Worm (Caenorhabditis elegans) whole organism, L1 larva: Measurements from ENCODE around the gene fipr-11.

ENCODE experiments used
- C16A3.4 ChIP-seq: fragments of 150-350 bp; optimal IDR thresholded peaks from 2 replicates; lab custom pipeline; 2014; ENCODE audit warnings: missing biosample characterization, missing genetic modification characterization
- aha-1 ChIP-seq: fragments of 150-350 bp; optimal IDR thresholded peaks from 2 replicates; lab custom pipeline; 2014; ENCODE audit warnings: missing biosample characterization, missing genetic modification characterization
- alr-1 ChIP-seq: fragments of 200-800 bp; sonication (Bioruptor generic); optimal IDR thresholded peaks from 2 replicates; lab custom pipeline; 2018; ENCODE audit warnings: borderline replicate concordance, mild to moderate bottlenecking, missing genetic modification characterization, missing compliant biosample characterization
- aly-2 ChIP-seq: fragments of 150-350 bp; optimal IDR thresholded peaks from 2 replicates; lab custom pipeline; 2014; ENCODE audit warnings: missing biosample characterization, missing genetic modification characterization
- ama-1 ChIP-seq: fragments of 150-350 bp; optimal IDR thresholded peaks from 2 replicates; lab custom pipeline; 2014
- blmp-1 ChIP-seq: fragments of 150-350 bp; optimal IDR thresholded peaks from 2 replicates; lab custom pipeline; 2014; ENCODE audit warnings: missing biosample characterization, missing genetic modification characterization
- ceh-8 ChIP-seq: fragments of 200-800 bp; sonication (Bioruptor generic); optimal IDR thresholded peaks from 2 replicates; lab custom pipeline; 2018; ENCODE audit warnings: mild to moderate bottlenecking, missing genetic modification characterization, moderate library complexity, missing compliant biosample characterization
- ceh-82 ChIP-seq, 3 experiments: fragments of 150-350 bp in 1 of 3; sonication (generic microtip) in 2 of 3; optimal IDR thresholded peaks; 2 replicates each; lab custom pipeline; 2014 to 2017; ENCODE audit warnings: missing biosample characterization in 3 of 3, missing genetic modification characterization in 3 of 3
- ceh-88 ChIP-seq: fragments of 200-800 bp; sonication (Bioruptor generic); IDR thresholded peaks from 2 replicates; pipeline ENCODE4 v1.3.6; 2022; ENCODE audit warnings: missing genetic modification characterization, missing compliant biosample characterization
- efl-1 ChIP-seq, 4 experiments: fragments of 150-350 bp; optimal IDR thresholded peaks in 3 of 4; peaks in 1 of 4; 1 replicate in 1 of 4; 2 replicates in 3 of 4; lab custom pipeline; 2014; ENCODE audit warnings: missing biosample characterization in 2 of 4, missing genetic modification characterization in 2 of 4, missing genetic modification reagents in 2 of 4
- efl-3 ChIP-seq: fragments of 200-800 bp; sonication (Bioruptor generic); optimal IDR thresholded peaks from 2 replicates; lab custom pipeline; 2018; ENCODE audit warnings: mild to moderate bottlenecking, missing genetic modification characterization, missing compliant biosample characterization
- egl-13 ChIP-seq: sonication (generic microtip); optimal IDR thresholded peaks from 2 replicates; lab custom pipeline; 2016; ENCODE audit warnings: missing genotype, missing genetic modification reagents, missing genetic modification characterization, missing compliant biosample characterization
- elt-2 ChIP-seq: sonication (generic microtip); optimal IDR thresholded peaks from 2 replicates; lab custom pipeline; 2016; ENCODE audit warnings: missing genetic modification characterization, mild to moderate bottlenecking, inconsistent platforms, missing compliant biosample characterization, missing genetic modification reagents
- elt-3 ChIP-seq, 6 experiments: fragments of 150-350 bp in 1 of 6; sonication (generic microtip); optimal IDR thresholded peaks; 2 replicates each; lab custom pipeline; 2017 to 2018; ENCODE audit warnings: missing biosample characterization in 6 of 6, missing genetic modification characterization in 6 of 6, inconsistent platforms in 1 of 6
- fkh-10 ChIP-seq: sonication (generic microtip); optimal IDR thresholded peaks from 2 replicates; lab custom pipeline; 2017; ENCODE audit warnings: missing biosample characterization, missing genetic modification reagents, missing genetic modification characterization
- grh-1 ChIP-seq: fragments of 200-800 bp; sonication (Bioruptor generic); IDR thresholded peaks from 2 replicates; pipeline ENCODE4 v1.3.6; 2022; ENCODE audit warnings: missing genetic modification reagents, missing genetic modification characterization, missing compliant biosample characterization
- hpl-2 ChIP-seq: fragments of 150-350 bp; optimal IDR thresholded peaks from 2 replicates; lab custom pipeline; 2014; ENCODE audit warnings: missing biosample characterization, missing genetic modification reagents, missing genetic modification characterization
- lin-14 ChIP-seq: fragments of 200-800 bp; sonication (Bioruptor generic); optimal IDR thresholded peaks from 2 replicates; lab custom pipeline; 2018; ENCODE audit warnings: mild to moderate bottlenecking, missing genetic modification characterization, moderate library complexity, missing compliant biosample characterization
- lin-35 ChIP-seq, 2 experiments: fragments of 150-350 bp; optimal IDR thresholded peaks; 2 replicates each; lab custom pipeline; 2014; ENCODE audit warnings: missing biosample characterization in 2 of 2, missing genetic modification characterization in 2 of 2, missing genetic modification reagents in 2 of 2
- mdl-1 ChIP-seq, 2 experiments: fragments of 150-350 bp; optimal IDR thresholded peaks; 2 replicates each; lab custom pipeline; 2014 to 2017; ENCODE audit warnings: missing biosample characterization in 2 of 2, missing genetic modification characterization in 2 of 2, inconsistent platforms in 1 of 2
- mep-1 ChIP-seq: fragments of 150-350 bp; optimal IDR thresholded peaks from 2 replicates; lab custom pipeline; 2014; ENCODE audit warnings: missing biosample characterization, missing genetic modification characterization
- nhr-19 ChIP-seq: fragments of 200-800 bp; sonication (Bioruptor generic); conservative IDR thresholded peaks from 2 replicates; pipeline ENCODE4 v1.3.6; 2022; ENCODE audit warnings: missing genetic modification characterization, missing compliant biosample characterization
- nhr-20 ChIP-seq: sonication (generic microtip); optimal IDR thresholded peaks from 2 replicates; lab custom pipeline; 2016; ENCODE audit warnings: mild to moderate bottlenecking, missing genetic modification characterization, missing compliant biosample characterization
- nhr-237 ChIP-seq: fragments of 150-350 bp; optimal IDR thresholded peaks from 2 replicates; lab custom pipeline; 2014; ENCODE audit warnings: missing biosample characterization, missing genetic modification characterization
- nhr-71 ChIP-seq: sonication (generic microtip); optimal IDR thresholded peaks from 2 replicates; lab custom pipeline; 2016; ENCODE audit warnings: mild to moderate bottlenecking, missing genetic modification characterization, moderate library complexity, missing compliant biosample characterization
- nhr-76 ChIP-seq: sonication (generic microtip); optimal IDR thresholded peaks from 2 replicates; lab custom pipeline; 2017; ENCODE audit warnings: missing biosample characterization, missing genetic modification characterization
- nhr-84 ChIP-seq: sonication (generic microtip); optimal IDR thresholded peaks from 2 replicates; lab custom pipeline; 2017; ENCODE audit warnings: missing biosample characterization, missing genetic modification characterization
- nhr-85 ChIP-seq: sonication (generic microtip); peaks from one replicate; lab custom pipeline; 2016; ENCODE audit warnings: missing genetic modification characterization, inconsistent platforms, missing compliant biosample characterization
- nhr-90 ChIP-seq: sonication (generic microtip); optimal IDR thresholded peaks from 2 replicates; lab custom pipeline; 2016; ENCODE audit warnings: mild to moderate bottlenecking, missing genetic modification characterization, missing compliant biosample characterization; ENCODE audit not compliant: poor library complexity
- pax-3 ChIP-seq: fragments of 200-800 bp; sonication (Bioruptor generic); optimal IDR thresholded peaks from 2 replicates; lab custom pipeline; 2018; ENCODE audit warnings: mild to moderate bottlenecking, missing genetic modification characterization, moderate library complexity, missing compliant biosample characterization
- skn-1 ChIP-seq: fragments of 150-350 bp; optimal IDR thresholded peaks from 2 replicates; lab custom pipeline; 2014; ENCODE audit warnings: missing biosample characterization, missing genetic modification characterization
- snu-23 ChIP-seq: sonication (generic microtip); optimal IDR thresholded peaks from 2 replicates; lab custom pipeline; 2016; ENCODE audit warnings: missing genetic modification characterization, missing compliant biosample characterization
- sup-37 ChIP-seq: fragments of 200-800 bp; sonication (Bioruptor generic); optimal IDR thresholded peaks from 2 replicates; lab custom pipeline; 2018; ENCODE audit warnings: mild to moderate bottlenecking, missing genetic modification characterization, missing compliant biosample characterization
- swsn-7 ChIP-seq: sonication (generic microtip); optimal IDR thresholded peaks from 2 replicates; lab custom pipeline; 2016; ENCODE audit warnings: missing genetic modification characterization, missing compliant biosample characterization
- tbx-2 ChIP-seq: sonication (generic microtip); optimal IDR thresholded peaks from 2 replicates; lab custom pipeline; 2016; ENCODE audit warnings: missing genetic modification characterization, missing compliant biosample characterization
- unc-30 ChIP-seq: sonication (generic microtip); optimal IDR thresholded peaks from 2 replicates; lab custom pipeline; 2017; ENCODE audit warnings: missing biosample characterization, missing genetic modification characterization
- unc-86 ChIP-seq: sonication (generic microtip); optimal IDR thresholded peaks from 2 replicates; lab custom pipeline; 2016; ENCODE audit warnings: missing genetic modification characterization, missing compliant biosample characterization
- xbp-1 ChIP-seq: sonication (generic microtip); optimal IDR thresholded peaks from 2 replicates; lab custom pipeline; 2016; ENCODE audit warnings: missing genetic modification characterization, missing compliant biosample characterization
- zag-1 ChIP-seq: fragments of 150-350 bp; optimal IDR thresholded peaks from 2 replicates; lab custom pipeline; 2014; ENCODE audit warnings: missing biosample characterization, missing genetic modification characterization
- ztf-11 ChIP-seq, 2 experiments: sonication (generic microtip); optimal IDR thresholded peaks; 2 replicates each; lab custom pipeline; 2016 to 2017; ENCODE audit warnings: missing genetic modification characterization in 2 of 2, missing biosample characterization in 1 of 2, missing compliant biosample characterization in 1 of 2

fipr-11 gene

DNA sequence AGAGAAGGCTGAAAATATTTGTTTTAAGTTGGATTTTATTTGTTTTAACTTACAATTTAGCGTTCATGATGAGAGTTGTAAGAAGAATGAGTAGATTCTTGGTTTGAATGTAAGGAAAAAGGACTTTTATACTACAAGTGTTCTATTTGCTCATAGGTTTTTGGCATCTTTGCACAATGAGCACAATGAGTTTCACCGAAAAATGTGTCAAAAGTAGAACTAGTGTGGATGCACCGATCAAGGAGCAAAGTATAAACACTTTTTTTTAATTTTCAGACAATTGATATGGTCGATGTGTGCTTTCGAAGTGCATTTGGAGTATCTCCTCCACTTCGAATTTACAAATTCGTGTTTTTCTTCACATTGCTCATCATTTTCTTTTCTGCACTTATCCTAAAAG lies at the start of gene fipr-11:
fipr-11 (minus strand) TSS at position 101 of the 400 bp plus-strand sequence.
- TF ChIP-seq unc-30, result no peak
- no peak for TF ChIP-seq aha-1 (tag; lab: Kevin White, UChicago)
- no peak for TF ChIP-seq lin-35 (GFP tag; optimal IDR thresholded peaks at IDR 0.05; lab: Kevin White, UChicago)
- no peak for TF ChIP-seq unc-86
- no peak for TF ChIP-seq lin-14 (GFP tag; lab: Kevin White, UChicago)
- no peak for TF ChIP-seq zag-1
- TF ChIP-seq pax-3 (tag; lab: Kevin White, UChicago), result no peak
- TF ChIP-seq, all 84 proteins: peak for 0

DNA sequence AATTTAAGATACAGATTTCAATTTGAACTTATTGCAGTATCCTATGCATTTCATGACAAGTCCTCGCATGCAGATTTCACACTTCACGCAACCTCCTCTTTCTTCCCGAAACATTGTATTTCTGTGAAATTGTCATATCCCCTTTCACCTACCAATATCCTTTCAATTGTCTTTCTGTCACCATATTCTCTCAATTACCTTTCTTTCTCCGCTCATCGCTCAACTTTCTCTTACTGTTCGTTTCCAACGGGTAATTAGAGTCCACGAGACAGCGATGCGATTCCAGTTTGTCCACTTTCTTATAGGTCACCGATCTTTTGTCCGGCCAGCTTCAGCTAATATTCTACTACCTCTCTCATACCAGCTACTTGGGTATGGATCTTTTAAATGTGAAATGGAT lies 46.4 kb upstream of the fipr-11 start, which contains the start of gene mam-5:
mam-5 (plus strand) TSS at position 304 of the 400 bp plus-strand sequence.
- TF ChIP-seq aly-2 (no peak), ama-1 (lab: Kevin White, UChicago) (no peak), nhr-71 (no peak), efl-1 (optimal IDR thresholded peaks at IDR 0.05; lab: Kevin White, UChicago) (no peak), efl-1 (GFP tag; optimal IDR thresholded peaks at IDR 0.05 in 1 of 2; lab: Kevin White, UChicago) (peak in 1 of 2 experiments; percentile 24), fkh-10 (GFP tag; lab: Kevin White, UChicago) (no peak), blmp-1 (tag; lab: Kevin White, UChicago) (peak; percentile 53), grh-1 (GFP tag; lab: Robert Waterston, UW) (no peak), ceh-8 (no peak), xbp-1 (tag; lab: Kevin White, UChicago) (no peak), ceh-82 (tag; optimal IDR thresholded peaks at IDR 0.05; lab: Kevin White, UChicago) (no peak)

DNA sequence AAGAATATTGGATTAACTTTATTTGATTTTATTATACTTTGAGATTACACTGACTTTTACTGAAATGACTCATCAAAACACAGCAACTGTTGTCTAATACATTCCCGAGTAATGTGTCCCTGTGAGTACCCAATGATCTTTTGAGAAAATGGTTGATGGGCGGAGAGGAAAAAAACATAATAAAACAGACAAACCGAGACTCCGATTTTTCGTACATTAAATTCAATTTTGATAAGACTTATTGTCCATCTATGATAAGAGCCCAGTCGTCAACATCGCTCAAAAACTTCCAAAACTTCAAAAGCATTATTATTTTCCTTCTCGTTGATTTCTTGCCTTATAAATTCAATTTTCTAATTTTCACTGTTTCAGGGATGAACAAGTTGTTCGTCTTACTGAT lies 44.8 kb upstream of the fipr-11 start, which contains the start of gene ttr-46:
ttr-46 (plus strand) TSS at position 373 of the 400 bp plus-strand sequence.
- TF ChIP-seq fkh-10 (GFP tag; lab: Kevin White, UChicago) (no peak), zag-1 (no peak), efl-1 (optimal IDR thresholded peaks at IDR 0.05; lab: Kevin White, UChicago) (no peak), efl-1 (GFP tag; optimal IDR thresholded peaks at IDR 0.05 in 1 of 2; lab: Kevin White, UChicago) (peak in 1 of 2 experiments; percentile 86), elt-2 (tag; lab: Kevin White, UChicago) (peak; percentile 7), egl-13 (tag; lab: Kevin White, UChicago) (no peak), nhr-20 (tag; lab: Kevin White, UChicago) (no peak), nhr-85 (tag; lab: Kevin White, UChicago) (no peak), nhr-84 (tag; lab: Kevin White, UChicago) (no peak), mdl-1 (tag; optimal IDR thresholded peaks at IDR 0.05; lab: Kevin White, UChicago) (no peak), nhr-90 (tag; lab: Kevin White, UChicago) (no peak)

DNA sequence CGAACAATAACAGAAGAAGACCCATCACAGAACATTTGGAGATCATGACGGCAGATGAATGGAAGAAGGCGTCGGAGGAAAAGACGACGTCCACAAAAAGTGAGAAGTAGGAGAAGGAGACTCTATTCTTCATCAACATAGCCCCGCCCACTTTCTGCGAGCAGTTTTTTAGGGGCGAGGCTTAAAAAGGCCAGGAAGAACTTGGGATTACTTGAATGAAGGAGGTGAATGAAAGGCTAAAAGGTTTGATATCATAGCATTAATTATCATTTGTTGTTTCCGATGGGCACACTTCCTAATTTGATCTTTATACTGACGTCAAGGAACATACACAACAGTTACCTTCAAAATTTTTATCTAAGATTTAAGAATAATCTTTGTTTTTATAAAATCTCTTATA lies 42.8 kb upstream of the fipr-11 start, which contains the start of gene nlp-58:
nlp-58 (minus strand) TSS at position 101 of the 400 bp plus-strand sequence.
- TF ChIP-seq elt-2 (tag; lab: Kevin White, UChicago) (no peak), ztf-11 (tag; optimal IDR thresholded peaks at IDR 0.05; lab: Kevin White, UChicago) (no peak), sup-37 (GFP tag; lab: Kevin White, UChicago) (no peak), mep-1 (no peak), efl-1 (optimal IDR thresholded peaks at IDR 0.05; lab: Kevin White, UChicago) (no peak), efl-1 (GFP tag; optimal IDR thresholded peaks at IDR 0.05 in 1 of 2; lab: Kevin White, UChicago) (no peak), skn-1 (tag; lab: Kevin White, UChicago) (no peak), nhr-19 (GFP tag; lab: Robert Waterston, UW) (no peak), ama-1 (lab: Kevin White, UChicago) (no peak), pax-3 (tag; lab: Kevin White, UChicago) (no peak), swsn-7 (tag; lab: Kevin White, UChicago) (no peak), ceh-8 (no peak), elt-3 (tag; optimal IDR thresholded peaks at IDR 0.05; lab: Kevin White, UChicago) (no peak)

DNA sequence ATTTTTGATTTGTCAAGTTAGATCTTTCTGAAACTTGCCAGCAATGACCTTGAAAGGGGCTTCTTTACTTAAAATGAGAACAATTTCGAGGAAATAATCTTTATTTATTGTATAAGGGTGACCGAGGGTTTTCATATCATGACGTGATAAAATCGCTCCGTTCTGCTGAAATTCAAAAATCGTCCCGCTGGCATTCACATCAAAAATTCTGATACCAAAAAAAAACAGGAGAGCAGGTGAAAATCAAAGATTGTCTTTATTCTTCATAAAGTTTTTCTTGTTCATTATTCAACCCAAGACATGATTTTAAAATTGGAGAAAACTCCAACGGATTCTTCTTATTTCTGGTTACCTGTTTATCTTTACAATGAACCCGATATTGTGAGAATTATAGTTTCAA lies 38.1 kb upstream of the fipr-11 start, which contains the start of gene sre-28:
sre-28 (plus strand) TSS at position 301 of the 400 bp plus-strand sequence.
- TF ChIP-seq ceh-88 (GFP tag; lab: Robert Waterston, UW) (no peak), alr-1 (no peak), C16A3.4 (no peak), efl-3 (GFP tag; lab: Kevin White, UChicago) (no peak), nhr-237 (tag; lab: Kevin White, UChicago) (no peak), hpl-2 (GFP tag; lab: Kevin White, UChicago) (no peak), aha-1 (tag; lab: Kevin White, UChicago) (no peak), tbx-2 (tag; lab: Kevin White, UChicago) (no peak), sup-37 (GFP tag; lab: Kevin White, UChicago) (no peak), snu-23 (no peak), nhr-76 (no peak)
